Worm (Caenorhabditis elegans) whole organism, late embryonic: ENCODE measurements around the gene srx-96.

Experiments
- C38D4.7 ChIP-seq: fragments of 200-800 bp; sonication (Bioruptor generic); optimal IDR thresholded peaks from 2 replicates; lab custom pipeline; 2018; ENCODE audit warnings: mild to moderate bottlenecking, missing genetic modification characterization, moderate library complexity, missing compliant biosample characterization
- K09A11.1 ChIP-seq: sonication (generic microtip); optimal IDR thresholded peaks from 2 replicates; lab custom pipeline; 2017; ENCODE audit warnings: antibody characterized with exemption, mild to moderate bottlenecking, missing genetic modification characterization, missing compliant biosample characterization; ENCODE audit not compliant: insufficient read depth
- T23F11.4 ChIP-seq: fragments of 200-800 bp; sonication (Bioruptor generic); optimal IDR thresholded peaks from 2 replicates; lab custom pipeline; 2018; ENCODE audit warnings: mild to moderate bottlenecking, missing genetic modification characterization, missing compliant biosample characterization
- Y22D7AL.16 ChIP-seq: sonication (generic microtip); optimal IDR thresholded peaks from 2 replicates; lab custom pipeline; 2016; ENCODE audit warnings: missing genetic modification characterization, missing compliant biosample characterization
- ama-1 ChIP-seq: fragments of 150-350 bp; optimal IDR thresholded peaks from 2 replicates; lab custom pipeline; 2014
- ceh-18 ChIP-seq: sonication (generic microtip); optimal IDR thresholded peaks from 2 replicates; lab custom pipeline; 2016; ENCODE audit warnings: missing genetic modification characterization, missing compliant biosample characterization
- ceh-19 ChIP-seq: fragments of 200-800 bp; sonication (Bioruptor generic); optimal IDR thresholded peaks from 2 replicates; lab custom pipeline; 2018; ENCODE audit warnings: mild to moderate bottlenecking, missing genetic modification characterization, missing compliant biosample characterization
- ceh-2 ChIP-seq: sonication (generic microtip); optimal IDR thresholded peaks from 2 replicates; lab custom pipeline; 2016; ENCODE audit warnings: missing genotype, missing genetic modification characterization, missing compliant biosample characterization
- ceh-24 ChIP-seq: sonication (generic microtip); optimal IDR thresholded peaks from 2 replicates; lab custom pipeline; 2016; ENCODE audit warnings: mild to moderate bottlenecking, missing genetic modification characterization, missing compliant biosample characterization
- ceh-31 ChIP-seq: sonication (generic microtip); optimal IDR thresholded peaks from 2 replicates; lab custom pipeline; 2016; ENCODE audit warnings: missing genetic modification characterization, missing compliant biosample characterization
- ceh-34 ChIP-seq: sonication (generic microtip); optimal IDR thresholded peaks from 2 replicates; lab custom pipeline; 2016; ENCODE audit warnings: mild to moderate bottlenecking, missing genetic modification characterization, missing compliant biosample characterization
- ceh-48 ChIP-seq: sonication (generic microtip); optimal IDR thresholded peaks from 2 replicates; lab custom pipeline; 2016; ENCODE audit warnings: missing genetic modification characterization, inconsistent platforms, missing compliant biosample characterization
- dmd-4 ChIP-seq: sonication (generic microtip); optimal IDR thresholded peaks from 2 replicates; lab custom pipeline; 2016; ENCODE audit warnings: borderline replicate concordance, missing genetic modification characterization, missing compliant biosample characterization
- elt-4 ChIP-seq: sonication (generic microtip); optimal IDR thresholded peaks from 2 replicates; lab custom pipeline; 2016; ENCODE audit warnings: missing genetic modification characterization, missing compliant biosample characterization
- fax-1 ChIP-seq: sonication (generic microtip); optimal IDR thresholded peaks from 2 replicates; lab custom pipeline; 2016; ENCODE audit warnings: missing genotype, missing genetic modification characterization, missing compliant biosample characterization
- fkh-6 ChIP-seq: sonication (generic microtip); optimal IDR thresholded peaks from 2 replicates; lab custom pipeline; 2016; ENCODE audit warnings: missing genetic modification characterization, missing compliant biosample characterization
- gmeb-2 ChIP-seq: sonication (generic microtip); optimal IDR thresholded peaks from 2 replicates; lab custom pipeline; 2016; ENCODE audit warnings: missing genetic modification characterization, inconsistent platforms, missing compliant biosample characterization
- hlh-30 ChIP-seq: sonication (generic microtip); optimal IDR thresholded peaks from 2 replicates; lab custom pipeline; 2017; ENCODE audit warnings: antibody characterized with exemption, missing genetic modification characterization, missing compliant biosample characterization; ENCODE audit not compliant: insufficient read depth
- lim-6 ChIP-seq: sonication (generic microtip); optimal IDR thresholded peaks from 2 replicates; lab custom pipeline; 2016; ENCODE audit warnings: missing genetic modification characterization, missing compliant biosample characterization
- lin-11 ChIP-seq: fragments of 200-800 bp; sonication (Bioruptor generic); optimal IDR thresholded peaks from 2 replicates; lab custom pipeline; 2018; ENCODE audit warnings: mild to moderate bottlenecking, missing genetic modification characterization, missing compliant biosample characterization
- madf-2 ChIP-seq: sonication (generic microtip); optimal IDR thresholded peaks from 2 replicates; lab custom pipeline; 2017; ENCODE audit warnings: missing genetic modification characterization, missing compliant biosample characterization
- mec-3 ChIP-seq: sonication (generic microtip); optimal IDR thresholded peaks from 2 replicates; lab custom pipeline; 2016; ENCODE audit warnings: borderline replicate concordance, missing genetic modification characterization, missing compliant biosample characterization
- nhr-232 ChIP-seq: sonication (generic microtip); optimal IDR thresholded peaks from 2 replicates; lab custom pipeline; 2016; ENCODE audit warnings: missing genetic modification characterization, missing compliant biosample characterization
- npax-4 ChIP-seq: sonication (generic microtip); optimal IDR thresholded peaks from 2 replicates; lab custom pipeline; 2016; ENCODE audit warnings: missing genetic modification characterization, missing compliant biosample characterization
- pag-3 ChIP-seq: sonication (generic microtip); optimal IDR thresholded peaks from 2 replicates; lab custom pipeline; 2016; ENCODE audit warnings: missing compliant biosample characterization, missing genetic modification characterization, borderline replicate concordance
- pat-9 ChIP-seq: fragments of 200-800 bp; sonication (Bioruptor generic); optimal IDR thresholded peaks from 2 replicates; lab custom pipeline; 2018; ENCODE audit warnings: mild to moderate bottlenecking, missing genetic modification characterization, moderate library complexity, missing compliant biosample characterization
- pax-1 ChIP-seq: fragments of 150-350 bp; optimal IDR thresholded peaks from 2 replicates; lab custom pipeline; 2014; ENCODE audit warnings: missing biosample characterization, missing genetic modification characterization
- pha-2 ChIP-seq: sonication (generic microtip); optimal IDR thresholded peaks from 2 replicates; lab custom pipeline; 2017; ENCODE audit warnings: mild to moderate bottlenecking, missing genetic modification characterization, missing compliant biosample characterization
- pha-4 ChIP-seq: fragments of 150-350 bp; optimal IDR thresholded peaks from 2 replicates; lab custom pipeline; 2018; ENCODE audit warnings: missing biosample characterization, missing genetic modification reagents, missing genetic modification characterization
- ref-2 ChIP-seq: sonication (generic microtip); optimal IDR thresholded peaks from 2 replicates; lab custom pipeline; 2016; ENCODE audit warnings: missing genetic modification characterization, missing compliant biosample characterization
- sox-2 ChIP-seq: fragments of 200-800 bp; sonication (Bioruptor generic); IDR thresholded peaks from 2 replicates; pipeline ENCODE4 v1.3.6; 2022; ENCODE audit warnings: missing genetic modification reagents, missing genetic modification characterization, missing compliant biosample characterization
- syd-9 ChIP-seq: sonication (generic microtip); optimal IDR thresholded peaks from 2 replicates; lab custom pipeline; 2016; ENCODE audit warnings: mild to moderate bottlenecking, missing genetic modification characterization, moderate library complexity, missing compliant biosample characterization
- tbx-2 ChIP-seq: sonication (generic microtip); optimal IDR thresholded peaks from 2 replicates; lab custom pipeline; 2016; ENCODE audit warnings: missing genetic modification characterization, missing compliant biosample characterization
- tbx-7 ChIP-seq: sonication (generic microtip); optimal IDR thresholded peaks from 2 replicates; lab custom pipeline; 2016; ENCODE audit warnings: missing genotype, missing genetic modification characterization, missing compliant biosample characterization
- unc-42 ChIP-seq: sonication (generic microtip); optimal IDR thresholded peaks from 2 replicates; lab custom pipeline; 2016; ENCODE audit warnings: missing genotype, missing genetic modification characterization, missing compliant biosample characterization
- unc-55 ChIP-seq: sonication (generic microtip); optimal IDR thresholded peaks from 2 replicates; lab custom pipeline; 2017; ENCODE audit warnings: missing biosample characterization, missing genetic modification reagents, missing genetic modification characterization
- unc-86 ChIP-seq: sonication (generic microtip); optimal IDR thresholded peaks from 2 replicates; lab custom pipeline; 2016; ENCODE audit warnings: missing genetic modification characterization, missing compliant biosample characterization
- ztf-16 ChIP-seq: sonication (generic microtip); optimal IDR thresholded peaks from 2 replicates; lab custom pipeline; 2017; ENCODE audit warnings: missing genetic modification characterization, missing compliant biosample characterization

Gene srx-96

ce11 chrV:13678542-13678941 is 32.6 kb upstream of the srx-96 start, which contains the start of the genes tag-65 and ccz-1 (continued):
- TF ChIP-seq hlh-30 (no peak), syd-9 (tag; lab: Kevin White, UChicago) (no peak), ceh-24 (tag; lab: Kevin White, UChicago) (no peak), K09A11.1 (tag; lab: Kevin White, UChicago) (peak; percentile 7), ztf-16 (tag; lab: Kevin White, UChicago) (no peak), pax-1 (no peak), fax-1 (tag; lab: Kevin White, UChicago) (no peak), ceh-19 (GFP tag; lab: Kevin White, UChicago) (no peak), unc-86 (tag; lab: Kevin White, UChicago) (peak; percentile 22), Y22D7AL.16 (tag; lab: Kevin White, UChicago) (no peak), pha-2 (no peak), lin-11 (tag; lab: Kevin White, UChicago) (no peak), sox-2 (GFP tag; lab: Robert Waterston, UW) (no peak), tbx-2 (peak; percentile 42), gmeb-2 (tag; lab: Kevin White, UChicago) (no peak), C38D4.7 (no peak), pha-4 (tag; lab: Kevin White, UChicago) (no peak), ceh-2 (tag; lab: Kevin White, UChicago) (no peak), npax-4 (tag; lab: Kevin White, UChicago) (no peak), fkh-6 (tag; lab: Kevin White, UChicago) (no peak), ref-2 (tag; lab: Kevin White, UChicago) (no peak), nhr-232 (tag; lab: Kevin White, UChicago) (no peak), tbx-7 (tag; lab: Kevin White, UChicago) (no peak), unc-55 (GFP tag; lab: Kevin White, UChicago) (peak; percentile 84)

- TF ChIP-seq ceh-34 (tag; lab: Kevin White, UChicago): no peak
- TF ChIP-seq ama-1 (lab: Kevin White, UChicago): no peak
- TF ChIP-seq ceh-2 (tag; lab: Kevin White, UChicago): no peak
- no peak for TF ChIP-seq mec-3
- TF ChIP-seq T23F11.4 (GFP tag; lab: Kevin White, UChicago): no peak
- TF ChIP-seq unc-86 (tag; lab: Kevin White, UChicago): no peak
- TF ChIP-seq ceh-48 (tag; lab: Kevin White, UChicago): no peak
- TF ChIP-seq elt-4 (tag; lab: Kevin White, UChicago): no peak
- TF ChIP-seq ceh-18 (tag; lab: Kevin White, UChicago): no peak
- no peak for TF ChIP-seq madf-2 (tag; lab: Kevin White, UChicago)
Observed at ce11 chrV:13679859-13680258, 31.3 kb upstream of the srx-96 start.

ce11 chrV:13681445-13681844 is 29.7 kb upstream of the srx-96 start:
- TF ChIP-seq unc-42 (peak; percentile 89), pat-9 (tag; lab: Kevin White, UChicago) (no peak)

ce11 chrV:13686513-13686912 is 24.6 kb upstream of the srx-96 start:
- TF ChIP-seq unc-42: peak; percentile 64
- no peak for TF ChIP-seq gmeb-2 (tag; lab: Kevin White, UChicago)
- no peak for TF ChIP-seq dmd-4 (tag; lab: Kevin White, UChicago)
- TF ChIP-seq Y22D7AL.16 (tag; lab: Kevin White, UChicago): no peak
- no peak for TF ChIP-seq madf-2 (tag; lab: Kevin White, UChicago)

DNA sequence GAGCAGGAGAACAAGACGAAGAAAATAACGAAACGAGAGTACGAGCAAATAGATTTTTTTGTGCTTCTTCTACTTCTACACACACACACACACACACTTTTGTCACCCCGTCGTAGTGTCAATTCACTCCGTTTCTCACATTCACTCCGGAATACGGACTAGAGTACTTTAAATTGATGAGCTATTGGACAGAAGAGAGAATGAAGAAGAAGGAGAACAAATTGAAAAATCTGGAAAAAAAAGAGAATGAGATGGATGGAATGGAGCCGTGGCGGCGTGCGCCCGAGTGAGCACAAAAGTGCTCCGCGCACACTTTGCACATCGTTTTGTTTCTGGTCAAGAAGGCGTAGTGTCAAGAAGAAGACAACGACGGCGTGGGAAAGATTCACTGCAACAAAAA is 23.7 kb upstream of the srx-96 start:
- TF ChIP-seq ceh-31 (tag; lab: Kevin White, UChicago) (peak; percentile 13), dmd-4 (tag; lab: Kevin White, UChicago) (no peak), lim-6 (no peak), pag-3 (tag; lab: Kevin White, UChicago) (no peak), ceh-19 (GFP tag; lab: Kevin White, UChicago) (no peak), nhr-232 (tag; lab: Kevin White, UChicago) (no peak)
